Worm (Caenorhabditis elegans) whole organism, late embryonic: ENCODE data around the gene C17A2.2.

Source experiments
- ceh-18 ChIP-seq: sonication (generic microtip); optimal IDR thresholded peaks from 2 replicates; lab custom pipeline; 2016; ENCODE audit warnings: missing genetic modification characterization, missing compliant biosample characterization
- elt-2 ChIP-seq: sonication (generic microtip); optimal IDR thresholded peaks from 2 replicates; lab custom pipeline; 2016; ENCODE audit warnings: missing genetic modification reagents, missing genetic modification characterization, missing compliant biosample characterization
- fax-1 ChIP-seq: sonication (generic microtip); optimal IDR thresholded peaks from 2 replicates; lab custom pipeline; 2016; ENCODE audit warnings: missing genotype, missing genetic modification characterization, missing compliant biosample characterization
- fkh-10 ChIP-seq: fragments of 150-350 bp; optimal IDR thresholded peaks from 2 replicates; lab custom pipeline; 2014; ENCODE audit warnings: missing biosample characterization, missing genetic modification reagents, missing genetic modification characterization
- fkh-6 ChIP-seq: sonication (generic microtip); optimal IDR thresholded peaks from 2 replicates; lab custom pipeline; 2016; ENCODE audit warnings: missing genetic modification characterization, missing compliant biosample characterization
- hlh-30 ChIP-seq: sonication (generic microtip); optimal IDR thresholded peaks from 2 replicates; lab custom pipeline; 2017; ENCODE audit warnings: antibody characterized with exemption, missing genetic modification characterization, missing compliant biosample characterization; ENCODE audit not compliant: insufficient read depth
- nfya-1 ChIP-seq: sonication (generic microtip); optimal IDR thresholded peaks from 2 replicates; lab custom pipeline; 2017; ENCODE audit warnings: missing genetic modification characterization, mild to moderate bottlenecking, missing compliant biosample characterization, antibody characterized with exemption, moderate library complexity
- odd-2 ChIP-seq: sonication (generic microtip); optimal IDR thresholded peaks from 2 replicates; lab custom pipeline; 2017; ENCODE audit warnings: antibody characterized with exemption, mild to moderate bottlenecking, missing genetic modification characterization, missing compliant biosample characterization
- pag-3 ChIP-seq: sonication (generic microtip); optimal IDR thresholded peaks from 2 replicates; lab custom pipeline; 2016; ENCODE audit warnings: missing compliant biosample characterization, missing genetic modification characterization, borderline replicate concordance
- pha-4 ChIP-seq: fragments of 150-350 bp; optimal IDR thresholded peaks from 2 replicates; lab custom pipeline; 2018; ENCODE audit warnings: missing biosample characterization, missing genetic modification reagents, missing genetic modification characterization
- ref-2 ChIP-seq: sonication (generic microtip); optimal IDR thresholded peaks from 2 replicates; lab custom pipeline; 2016; ENCODE audit warnings: missing genetic modification characterization, missing compliant biosample characterization
- rnt-1 ChIP-seq: sonication (generic microtip); optimal IDR thresholded peaks from 2 replicates; lab custom pipeline; 2016; ENCODE audit warnings: missing genetic modification characterization, missing compliant biosample characterization
- syd-9 ChIP-seq: sonication (generic microtip); optimal IDR thresholded peaks from 2 replicates; lab custom pipeline; 2016; ENCODE audit warnings: mild to moderate bottlenecking, missing genetic modification characterization, moderate library complexity, missing compliant biosample characterization
- tbx-2 ChIP-seq: sonication (generic microtip); optimal IDR thresholded peaks from 2 replicates; lab custom pipeline; 2016; ENCODE audit warnings: missing genetic modification characterization, missing compliant biosample characterization

ce11 chrII:3815445-3816208 is 30.5 kb upstream of the C17A2.2 start:
- TF ChIP-seq rnt-1 (tag; lab: Kevin White, UChicago) = no peak
- TF ChIP-seq elt-2 (tag; lab: Kevin White, UChicago) = peak; percentile 33
- TF ChIP-seq hlh-30 (tag; lab: Kevin White, UChicago) = no peak
- no peak for TF ChIP-seq nfya-1
- no peak for TF ChIP-seq tbx-2
- no peak for TF ChIP-seq fax-1
- TF ChIP-seq pag-3 = no peak
- no peak for TF ChIP-seq odd-2 (tag; lab: Kevin White, UChicago)
- TF ChIP-seq syd-9 = no peak
- no peak for TF ChIP-seq ref-2 (tag; lab: Kevin White, UChicago)
- TF ChIP-seq pha-4 = no peak
- TF ChIP-seq fkh-6 (tag; lab: Kevin White, UChicago) = no peak
- no peak for TF ChIP-seq ceh-18 (tag; lab: Kevin White, UChicago)
- no peak for TF ChIP-seq fkh-10
